Worm (Caenorhabditis elegans) whole organism, L4 larva: ENCODE measurements around the gene wht-7.

Experiments used
- ces-1 ChIP-seq: fragments of 150-350 bp; sonication (generic microtip); optimal IDR thresholded peaks from 4 replicates; lab custom pipeline; 2014; ENCODE audit warnings: missing biosample characterization, missing genetic modification reagents, missing genetic modification characterization
- egl-27 ChIP-seq: sonication (generic microtip); optimal IDR thresholded peaks from 3 replicates; lab custom pipeline; 2017; ENCODE audit warnings: missing biosample characterization, missing genetic modification reagents, missing genetic modification characterization
- fkh-10 ChIP-seq: fragments of 150-350 bp; optimal IDR thresholded peaks from 2 replicates; lab custom pipeline; 2014; ENCODE audit warnings: missing biosample characterization, missing genetic modification reagents, missing genetic modification characterization
- jun-1 ChIP-seq: fragments of 150-350 bp; optimal IDR thresholded peaks from 2 replicates; lab custom pipeline; 2014; ENCODE audit warnings: missing biosample characterization, missing genetic modification reagents, missing genetic modification characterization
- lin-39 ChIP-seq: fragments of 150-350 bp; optimal IDR thresholded peaks from 2 replicates; lab custom pipeline; 2014; ENCODE audit warnings: missing biosample characterization, missing genetic modification reagents, missing genetic modification characterization
- nhr-28 ChIP-seq: fragments of 150-350 bp; optimal IDR thresholded peaks from 2 replicates; lab custom pipeline; 2014; ENCODE audit warnings: missing biosample characterization, missing genetic modification characterization
- unc-62 ChIP-seq, 3 experiments: fragments of 150-350 bp in 1 of 3; sonication (generic microtip); optimal IDR thresholded peaks in 2 of 3; peaks in 1 of 3; 1 replicate in 1 of 3; 2 replicates in 2 of 3; lab custom pipeline; 2014 to 2017; ENCODE audit warnings: missing biosample characterization in 3 of 3, missing genetic modification characterization in 3 of 3, missing genetic modification reagents in 3 of 3, missing genotype in 1 of 3

DNA sequence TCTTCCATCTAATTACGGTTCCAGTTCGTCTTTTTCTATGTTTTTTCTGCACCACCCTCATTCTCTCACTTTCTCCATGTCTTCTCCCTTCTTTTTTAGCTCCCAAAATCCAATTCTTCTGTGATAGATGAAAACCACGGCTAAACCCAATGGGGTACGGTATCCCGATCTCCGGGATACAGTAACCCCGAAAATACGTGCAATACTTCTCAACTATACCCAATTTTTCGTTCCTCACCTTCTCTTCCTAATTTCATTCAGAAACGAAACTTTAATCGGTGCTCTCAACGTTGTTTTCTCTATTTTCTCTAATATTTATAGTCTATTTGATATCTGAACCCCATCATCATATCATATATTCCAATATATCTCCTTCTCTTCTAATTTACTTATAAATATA lies 25.8 kb downstream of the wht-7 start:
- no peak for TF ChIP-seq ces-1 (GFP tag; lab: Kevin White, UChicago)
- no peak for TF ChIP-seq nhr-28
- no peak for TF ChIP-seq unc-62 (GFP tag; optimal IDR thresholded peaks at IDR 0.05 in 1 of 2; lab: Kevin White, UChicago)
- TF ChIP-seq unc-62 (tag; optimal IDR thresholded peaks at IDR 0.05; lab: Kevin White, UChicago) = no peak
- TF ChIP-seq jun-1 (tag; lab: Kevin White, UChicago) = no peak
- no peak for TF ChIP-seq fkh-10
- no peak for TF ChIP-seq lin-39 (tag; lab: Kevin White, UChicago)
- no peak for TF ChIP-seq egl-27 (tag; lab: Kevin White, UChicago)
